Worm (Caenorhabditis elegans) whole organism, L4 larva: ENCODE measurements around the gene ddx-23.

ENCODE experiments used
- nhr-28 ChIP-seq: fragments of 150-350 bp; optimal IDR thresholded peaks from 2 replicates; lab custom pipeline; 2014; ENCODE audit warnings: missing biosample characterization, missing genetic modification characterization
- nhr-76 ChIP-seq: fragments of 150-350 bp; optimal IDR thresholded peaks from 2 replicates; lab custom pipeline; 2014; ENCODE audit warnings: missing biosample characterization, missing genetic modification characterization
- tag-97 ChIP-seq: fragments of 200-800 bp; sonication (Bioruptor generic); IDR thresholded peaks from 2 replicates; pipeline ENCODE4 v1.3.6; 2022; ENCODE audit warnings: missing genetic modification characterization, missing compliant biosample characterization

DNA sequence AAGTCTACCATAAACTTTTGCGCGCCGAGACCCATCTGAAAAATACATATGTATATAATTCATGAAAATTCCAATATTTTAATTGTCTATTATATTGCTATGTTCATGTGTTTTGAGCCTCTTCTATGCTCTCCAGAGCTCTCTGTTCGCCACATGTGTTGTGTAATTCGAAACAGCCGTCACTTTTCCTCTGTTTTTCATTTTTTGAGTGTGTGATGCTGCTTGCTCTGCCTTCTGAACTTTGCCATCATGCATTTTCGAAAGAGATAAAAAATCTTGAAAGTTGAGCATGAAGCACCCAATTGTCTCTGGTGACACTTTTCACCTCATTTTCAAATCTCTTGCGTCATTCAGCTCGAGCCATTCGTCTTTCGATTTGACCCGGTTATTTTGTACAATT, 19.2 kb upstream of the ddx-23 start:
- TF ChIP-seq nhr-76 (no peak), tag-97 (GFP tag; lab: Robert Waterston, UW) (no peak), nhr-28 (tag; lab: Kevin White, UChicago) (no peak)
